Worm (Caenorhabditis elegans) whole organism, late embryonic: ENCODE results near the gene faah-4.

Source experiments
- C08G9.2 ChIP-seq: sonication (generic microtip); optimal IDR thresholded peaks from 2 replicates; lab custom pipeline; 2016; ENCODE audit warnings: mild to moderate bottlenecking, missing genetic modification characterization, moderate library complexity, missing compliant biosample characterization
- che-1 ChIP-seq: sonication (generic microtip); optimal IDR thresholded peaks from 2 replicates; lab custom pipeline; 2016; ENCODE audit warnings: mild to moderate bottlenecking, missing genetic modification characterization, missing compliant biosample characterization
- elt-2 ChIP-seq: sonication (generic microtip); optimal IDR thresholded peaks from 2 replicates; lab custom pipeline; 2016; ENCODE audit warnings: missing genetic modification reagents, missing genetic modification characterization, missing compliant biosample characterization
- gmeb-2 ChIP-seq: sonication (generic microtip); optimal IDR thresholded peaks from 2 replicates; lab custom pipeline; 2016; ENCODE audit warnings: missing genetic modification characterization, inconsistent platforms, missing compliant biosample characterization
- lin-11 ChIP-seq: fragments of 200-800 bp; sonication (Bioruptor generic); optimal IDR thresholded peaks from 2 replicates; lab custom pipeline; 2018; ENCODE audit warnings: mild to moderate bottlenecking, missing genetic modification characterization, missing compliant biosample characterization
- npax-4 ChIP-seq: sonication (generic microtip); optimal IDR thresholded peaks from 2 replicates; lab custom pipeline; 2016; ENCODE audit warnings: missing genetic modification characterization, missing compliant biosample characterization
- pag-3 ChIP-seq: sonication (generic microtip); optimal IDR thresholded peaks from 2 replicates; lab custom pipeline; 2016; ENCODE audit warnings: missing compliant biosample characterization, missing genetic modification characterization, borderline replicate concordance
- tbx-2 ChIP-seq: sonication (generic microtip); optimal IDR thresholded peaks from 2 replicates; lab custom pipeline; 2016; ENCODE audit warnings: missing genetic modification characterization, missing compliant biosample characterization

DNA sequence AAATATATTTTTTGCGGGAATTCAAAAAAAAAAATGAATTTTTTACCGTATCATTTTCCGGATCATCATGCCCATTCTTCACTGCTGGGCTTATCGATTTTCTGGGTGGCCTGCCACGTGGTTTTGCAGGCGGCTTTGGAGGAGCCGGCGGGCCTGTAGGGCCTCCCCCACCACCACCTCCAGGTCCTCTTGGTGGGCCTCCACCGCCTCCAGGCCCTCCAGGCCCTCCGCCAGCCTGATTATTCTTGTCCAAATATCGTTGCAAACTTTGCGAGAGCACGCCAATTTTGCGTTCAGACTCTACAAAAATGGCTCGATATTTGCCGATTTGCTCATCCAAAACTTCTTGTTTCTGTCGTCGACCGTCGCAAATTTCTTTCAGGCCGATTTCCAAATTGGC is 41.4 kb upstream of the faah-4 start:
- no peak for TF ChIP-seq gmeb-2 (tag; lab: Kevin White, UChicago)
- no peak for TF ChIP-seq pag-3 (tag; lab: Kevin White, UChicago)
- no peak for TF ChIP-seq lin-11 (tag; lab: Kevin White, UChicago)
- no peak for TF ChIP-seq elt-2 (tag; lab: Kevin White, UChicago)
- no peak for TF ChIP-seq C08G9.2
- TF ChIP-seq tbx-2: no peak
- no peak for TF ChIP-seq npax-4 (tag; lab: Kevin White, UChicago)
- no peak for TF ChIP-seq che-1 (tag; lab: Kevin White, UChicago)
